Fruit fly (Drosophila melanogaster) whole organism, embryonic: ENCODE results near the gene CG31548.

Experiments used
- ATbp ChIP-seq: fragments of 200-800 bp; sonication (Bioruptor generic); optimal IDR thresholded peaks from 2 replicates; lab custom pipeline; 2017; ENCODE audit warnings: missing biosample characterization, mild to moderate bottlenecking, missing genetic modification characterization, missing genetic modification reagents
- Awh ChIP-seq: fragments of 200-800 bp; sonication (Bioruptor generic); IDR thresholded peaks from 2 replicates; pipeline ENCODE4, ENCODE4 v1.3.6; 2022; ENCODE audit warnings: missing biosample characterization, missing genetic modification characterization
- B-H1 ChIP-seq: fragments of 200-800 bp; sonication (Bioruptor generic); IDR thresholded peaks from 3 replicates; pipeline ENCODE4 v1.3.6; 2022; ENCODE audit warnings: missing biosample characterization, missing genetic modification characterization
- Bdp1 ChIP-seq: fragments of 200-800 bp; sonication (Bioruptor generic); optimal IDR thresholded peaks from 3 replicates; lab custom pipeline; 2016; ENCODE audit warnings: missing biosample characterization, missing genetic modification characterization
- CG11093 ChIP-seq: fragments of 200-800 bp; sonication (Bioruptor generic); IDR thresholded peaks from 3 replicates; pipeline ENCODE4 v1.3.6; 2022; ENCODE audit warnings: missing biosample characterization, missing genetic modification characterization
- CG11504 ChIP-seq: fragments of 200-800 bp; sonication (Bioruptor generic); optimal IDR thresholded peaks from 3 replicates; lab custom pipeline; 2019; ENCODE audit warnings: missing biosample characterization, mild to moderate bottlenecking, missing genetic modification characterization, moderate library complexity
- CG12659 ChIP-seq: fragments of 200-800 bp; sonication (Bioruptor generic); optimal IDR thresholded peaks from 3 replicates; lab custom pipeline; 2017; ENCODE audit warnings: mild to moderate bottlenecking, missing biosample characterization, missing genetic modification reagents, missing genetic modification characterization
- CG12942 ChIP-seq: fragments of 200-800 bp; sonication (Bioruptor generic); optimal IDR thresholded peaks from 3 replicates; lab custom pipeline; 2016; ENCODE audit warnings: missing biosample characterization, missing genetic modification characterization
- CG14050 ChIP-seq: fragments of 200-800 bp; sonication (Bioruptor generic); IDR thresholded peaks from 3 replicates; pipeline ENCODE4 v1.3.6; 2022; ENCODE audit warnings: missing biosample characterization, missing genetic modification characterization
- CG14441 ChIP-seq: fragments of 200-800 bp; sonication (Bioruptor generic); IDR thresholded peaks from 2 replicates; pipeline ENCODE4 v1.3.6; 2022; ENCODE audit warnings: missing biosample characterization, missing genetic modification characterization
- CG15073 ChIP-seq: fragments of 200-800 bp; sonication (Bioruptor generic); optimal IDR thresholded peaks from 2 replicates; lab custom pipeline; 2016; ENCODE audit warnings: missing biosample characterization, missing genetic modification characterization
- CG15696 ChIP-seq: fragments of 200-800 bp; sonication (Bioruptor generic); optimal IDR thresholded peaks from 2 replicates; lab custom pipeline; 2019; ENCODE audit warnings: missing biosample characterization, mild to moderate bottlenecking, missing genetic modification characterization, moderate library complexity
- CG16813 ChIP-seq: fragments of 200-800 bp; sonication (Bioruptor generic); IDR thresholded peaks from 3 replicates; pipeline ENCODE4 v1.3.6; 2022; ENCODE audit warnings: missing biosample characterization, missing genetic modification characterization; ENCODE audit not compliant: partially characterized antibody
- CG16815 ChIP-seq: fragments of 200-800 bp; sonication (Bioruptor generic); optimal IDR thresholded peaks from 3 replicates; lab custom pipeline; 2017; ENCODE audit warnings: missing biosample characterization, mild to moderate bottlenecking, missing genetic modification characterization
- CG17328 ChIP-seq: fragments of 200-800 bp; sonication (Bioruptor generic); IDR thresholded peaks from 2 replicates; pipeline ENCODE4 v1.3.6; 2022; ENCODE audit warnings: missing biosample characterization, missing genetic modification characterization
- CG18262 ChIP-seq: fragments of 200-800 bp; optimal IDR thresholded peaks from 3 replicates; lab custom pipeline; 2019; ENCODE audit warnings: missing biosample characterization, mild to moderate bottlenecking, missing genetic modification characterization, moderate library complexity
- CG31388 ChIP-seq: fragments of 200-800 bp; sonication (Bioruptor generic); optimal IDR thresholded peaks from 2 replicates; lab custom pipeline; 2016; ENCODE audit warnings: missing biosample characterization, missing genetic modification characterization
- CG3407 ChIP-seq: fragments of 200-800 bp; sonication (Bioruptor generic); optimal IDR thresholded peaks from 2 replicates; lab custom pipeline; 2018; ENCODE audit warnings: missing biosample characterization, mild to moderate bottlenecking, missing genetic modification characterization
- CG6254 ChIP-seq: fragments of 200-800 bp; sonication (Bioruptor generic); optimal IDR thresholded peaks from 3 replicates; lab custom pipeline; 2017; ENCODE audit warnings: mild to moderate bottlenecking, missing biosample characterization, missing genetic modification reagents, missing genetic modification characterization
- CG8089 ChIP-seq: fragments of 200-800 bp; sonication (Bioruptor generic); optimal IDR thresholded peaks from 3 replicates; lab custom pipeline; 2016; ENCODE audit warnings: missing biosample characterization, missing genetic modification characterization
- CG9876 ChIP-seq: fragments of 200-800 bp; sonication (Bioruptor generic); optimal IDR thresholded peaks from 2 replicates; lab custom pipeline; 2016; ENCODE audit warnings: missing biosample characterization, missing genetic modification characterization
- CTCF ChIP-seq: fragments of 200-800 bp; sonication (Bioruptor generic); optimal IDR thresholded peaks from 2 replicates; lab custom pipeline; 2017; ENCODE audit warnings: missing biosample characterization, mild to moderate bottlenecking, missing genetic modification characterization, moderate library complexity
- Dp ChIP-seq: fragments of 200-800 bp; sonication (Bioruptor generic); optimal IDR thresholded peaks from 2 replicates; lab custom pipeline; 2018; ENCODE audit warnings: missing biosample characterization, mild to moderate bottlenecking, missing genetic modification characterization, moderate library complexity
- Dref ChIP-seq: fragments of 200-800 bp; sonication (Bioruptor generic); IDR thresholded peaks from 2 replicates; pipeline ENCODE4 v1.3.6; 2022; ENCODE audit warnings: missing biosample characterization, missing genetic modification characterization
- Eip74EF ChIP-seq, 2 experiments: fragments of 200-800 bp in 1 of 2; fragments of >200 bp in 1 of 2; sonication (Bioruptor generic) in 1 of 2; optimal IDR thresholded peaks; 2 replicates each; lab custom pipeline; 2017 to 2019; ENCODE audit warnings: missing biosample characterization in 2 of 2, missing genetic modification characterization in 2 of 2, mild to moderate bottlenecking in 1 of 2, moderate library complexity in 1 of 2
- Gug ChIP-seq: fragments of 200-800 bp; sonication (Bioruptor generic); IDR thresholded peaks from 4 replicates; pipeline ENCODE4 v1.3.6; 2022; ENCODE audit warnings: missing biosample characterization, missing genetic modification characterization
- Mad ChIP-seq: fragments of 200-800 bp; sonication (Bioruptor generic); optimal IDR thresholded peaks from 2 replicates; lab custom pipeline; 2016; ENCODE audit warnings: missing biosample characterization, missing genetic modification characterization
- Ravus ChIP-seq: fragments of 200-800 bp; sonication (Bioruptor generic); IDR thresholded peaks from 2 replicates; pipeline ENCODE4 v1.3.6; 2022; ENCODE audit warnings: missing biosample characterization, missing genetic modification characterization
- Rfx ChIP-seq: fragments of 200-800 bp; sonication (Bioruptor generic); IDR thresholded peaks from 2 replicates; pipeline ENCODE4 v1.3.6; 2022; ENCODE audit warnings: missing biosample characterization, missing genetic modification characterization
- Tbp ChIP-seq: fragments of >200 bp; optimal IDR thresholded peaks from 2 replicates; lab custom pipeline; 2018; ENCODE audit warnings: missing biosample characterization, missing genetic modification characterization
- ase ChIP-seq: fragments of 200-800 bp; sonication (Bioruptor generic); IDR thresholded peaks from 3 replicates; pipeline ENCODE4 v1.3.6; 2022; ENCODE audit warnings: missing biosample characterization, missing genetic modification characterization
- br ChIP-seq: fragments of >200 bp; optimal IDR thresholded peaks from 2 replicates; lab custom pipeline; 2017
- cg ChIP-seq: fragments of 200-800 bp; sonication (Bioruptor generic); optimal IDR thresholded peaks from 3 replicates; lab custom pipeline; 2019; ENCODE audit warnings: missing biosample characterization, mild to moderate bottlenecking, missing genetic modification characterization, moderate library complexity
- chm ChIP-seq: fragments of 200-800 bp; sonication (Bioruptor generic); IDR thresholded peaks from 2 replicates; pipeline ENCODE4 v1.3.6; 2022; ENCODE audit warnings: missing biosample characterization, missing genetic modification characterization
- disco-r ChIP-seq: fragments of 200-800 bp; sonication (Bioruptor generic); optimal IDR thresholded peaks from 2 replicates; lab custom pipeline; 2016; ENCODE audit warnings: missing biosample characterization, missing genetic modification characterization
- eyg ChIP-seq: fragments of 200-800 bp; sonication (Bioruptor generic); optimal IDR thresholded peaks from 3 replicates; lab custom pipeline; 2016; ENCODE audit warnings: missing biosample characterization, missing genetic modification characterization
- hb ChIP-seq: fragments of 200-800 bp; sonication (Bioruptor generic); IDR thresholded peaks from 3 replicates; pipeline ENCODE4 v1.3.6; 2022; ENCODE audit warnings: missing biosample characterization, missing genetic modification characterization; ENCODE audit not compliant: partially characterized antibody
- kah ChIP-seq: fragments of 200-800 bp; sonication (Bioruptor generic); optimal IDR thresholded peaks from 2 replicates; lab custom pipeline; 2018; ENCODE audit warnings: missing biosample characterization, mild to moderate bottlenecking, missing genetic modification characterization
- lov ChIP-seq, 2 experiments: fragments of 200-800 bp in 1 of 2; fragments of >200 bp in 1 of 2; sonication (Bioruptor generic) in 1 of 2; IDR thresholded peaks in 1 of 2; optimal IDR thresholded peaks in 1 of 2; 2 replicates in 1 of 2; 3 replicates in 1 of 2; pipeline versions ENCODE4 v1.3.6 to Lab custom; 2017 to 2022; ENCODE audit warnings: missing biosample characterization in 1 of 2, missing genetic modification characterization in 1 of 2
- mirr ChIP-seq: fragments of 200-800 bp; sonication (Bioruptor generic); optimal IDR thresholded peaks from 3 replicates; lab custom pipeline; 2018; ENCODE audit warnings: missing biosample characterization, mild to moderate bottlenecking, missing genetic modification characterization
- mld ChIP-seq: fragments of 200-800 bp; sonication (Bioruptor generic); IDR thresholded peaks from 3 replicates; pipeline ENCODE4 v1.3.6; 2022; ENCODE audit warnings: missing biosample characterization, missing genetic modification characterization; ENCODE audit not compliant: partially characterized antibody
- nmo ChIP-seq: fragments of 200-800 bp; sonication (Bioruptor generic); optimal IDR thresholded peaks from 2 replicates; lab custom pipeline; 2018; ENCODE audit warnings: missing biosample characterization, mild to moderate bottlenecking, missing genetic modification characterization, moderate library complexity
- phol ChIP-seq: fragments of 200-800 bp; sonication (Bioruptor generic); optimal IDR thresholded peaks from 3 replicates; lab custom pipeline; 2018; ENCODE audit warnings: missing biosample characterization, mild to moderate bottlenecking, missing genetic modification characterization, moderate library complexity
- pita ChIP-seq: fragments of 200-800 bp; sonication (Bioruptor generic); optimal IDR thresholded peaks from 2 replicates; lab custom pipeline; 2017; ENCODE audit warnings: missing biosample characterization, mild to moderate bottlenecking, missing genetic modification characterization
- sens ChIP-seq: fragments of 200-800 bp; sonication (Bioruptor generic); peaks from one replicate; lab custom pipeline; 2016; ENCODE audit warnings: missing biosample characterization, missing genetic modification characterization
- sens-2 ChIP-seq: fragments of 200-800 bp; sonication (Bioruptor generic); IDR thresholded peaks from 2 replicates; pipeline ENCODE4 v1.3.6; 2022; ENCODE audit warnings: missing biosample characterization, missing genetic modification characterization
- seq ChIP-seq: fragments of 200-800 bp; sonication (Bioruptor generic); IDR thresholded peaks from 2 replicates; pipeline ENCODE4 v1.3.6; 2022; ENCODE audit warnings: missing biosample characterization, missing genetic modification characterization
- sim ChIP-seq: fragments of 200-800 bp; sonication (Bioruptor generic); IDR thresholded peaks from 2 replicates; pipeline ENCODE4 v1.3.6; 2022; ENCODE audit warnings: missing biosample characterization, missing genetic modification characterization
- slou ChIP-seq: fragments of 200-800 bp; sonication (Bioruptor generic); optimal IDR thresholded peaks from 3 replicates; lab custom pipeline; 2016; ENCODE audit warnings: missing biosample characterization, missing genetic modification characterization
- slp2 ChIP-seq: fragments of 200-800 bp; sonication (Bioruptor generic); optimal IDR thresholded peaks from 2 replicates; lab custom pipeline; 2016; ENCODE audit warnings: missing biosample characterization, missing genetic modification characterization
- tin ChIP-seq: fragments of 200-800 bp; sonication (Bioruptor generic); optimal IDR thresholded peaks from 3 replicates; lab custom pipeline; 2016; ENCODE audit warnings: missing biosample characterization, missing genetic modification characterization
- unpg ChIP-seq: fragments of 200-800 bp; sonication (Bioruptor generic); optimal IDR thresholded peaks from 3 replicates; lab custom pipeline; 2018; ENCODE audit warnings: missing biosample characterization, mild to moderate bottlenecking, missing genetic modification characterization, moderate library complexity

CG31548 gene

dm6 chr3R:5601044-5601523, 35.6 kb downstream of the CG31548 start, which contains the start of the genes kra and SecS (continued):
- TF ChIP-seq Tbp (GFP tag; lab: Kevin White, UChicago) (no peak), lov (optimal IDR thresholded peaks at IDR 0.05; lab: Kevin White, UChicago) (no peak), lov (GFP tag; IDR thresholded peaks at IDR 0.05; lab: Robert Waterston, UW) (no peak), CG8089 (GFP tag; lab: Kevin White, UChicago) (no peak), sim (no peak), CG16813 (GFP tag; lab: Robert Waterston, UW) (no peak), cg (no peak), Gug (GFP tag; lab: Robert Waterston, UW) (peak; percentile 25; the same call in 1 of the 4 replicates), chm (no peak), tin (GFP tag; lab: Kevin White, UChicago) (peak; percentile 65), CG9876 (GFP tag; lab: Kevin White, UChicago) (peak; percentile 44), CG3407 (no peak), CG15073 (no peak), CG12942 (GFP tag; lab: Kevin White, UChicago) (peak; percentile 41), CTCF (GFP tag; lab: Kevin White, UChicago) (peak; percentile 60), CG16815 (GFP tag; lab: Kevin White, UChicago) (peak; percentile 23), CG11504 (tag; lab: Kevin White, UChicago) (no peak), CG31388 (GFP tag; lab: Kevin White, UChicago) (no peak), Dref (GFP tag; lab: Robert Waterston, UW) (no peak), mld (GFP tag; lab: Robert Waterston, UW) (no peak), Mad (GFP tag; lab: Kevin White, UChicago) (peak; percentile 71), ATbp (GFP tag; lab: Kevin White, UChicago) (peak; percentile 2), disco-r (no peak), sens-2 (GFP tag; lab: Robert Waterston, UW) (no peak), hb (no peak), kah (GFP tag; lab: Kevin White, UChicago) (no peak), Rfx (no peak), pita (GFP tag; lab: Kevin White, UChicago) (no peak), B-H1 (GFP tag; lab: Robert Waterston, UW) (no peak), CG12659 (GFP tag; lab: Kevin White, UChicago) (peak; percentile 91), slp2 (peak; percentile 36), slou (GFP tag; lab: Kevin White, UChicago) (peak; percentile 65), CG15696 (tag; lab: Kevin White, UChicago) (peak; percentile 58), ase (GFP tag; lab: Robert Waterston, UW) (no peak), Ravus (GFP tag; lab: Robert Waterston, UW) (no peak), CG17328 (no peak), Bdp1 (GFP tag; lab: Kevin White, UChicago) (peak; percentile 18), Eip74EF (GFP tag; optimal IDR thresholded peaks at IDR 0.05; lab: Kevin White, UChicago) (no peak), eyg (GFP tag; lab: Kevin White, UChicago) (no peak), CG14050 (GFP tag; lab: Robert Waterston, UW) (no peak), CG14441 (GFP tag; lab: Robert Waterston, UW) (no peak), Dp (GFP tag; lab: Kevin White, UChicago) (peak; percentile 58), sens (GFP tag; lab: Kevin White, UChicago) (peak; percentile 92), unpg (GFP tag; lab: Kevin White, UChicago) (peak; percentile 62), CG6254 (GFP tag; lab: Kevin White, UChicago) (no peak), CG18262 (peak; percentile 27), phol (tag; lab: Kevin White, UChicago) (peak; percentile 82), nmo (GFP tag; lab: Kevin White, UChicago) (peak; percentile 75), mirr (peak; percentile 9), br (lab: Kevin White, UChicago) (no peak), seq (GFP tag; lab: Robert Waterston, UW) (no peak), CG11093 (GFP tag; lab: Robert Waterston, UW) (no peak), Awh (no peak)
